Worm (Caenorhabditis elegans) whole organism, L3 larva: ENCODE results near the gene fbxc-19.

Experiments
- elt-2 ChIP-seq: sonication (generic microtip); optimal IDR thresholded peaks from 2 replicates; lab custom pipeline; 2016; ENCODE audit warnings: missing genetic modification reagents, mild to moderate bottlenecking, missing genetic modification characterization, missing compliant biosample characterization
- lin-15B ChIP-seq: fragments of 150-350 bp; optimal IDR thresholded peaks from 2 replicates; lab custom pipeline; 2014; ENCODE audit warnings: missing biosample characterization, missing genetic modification characterization

Gene fbxc-19

DNA sequence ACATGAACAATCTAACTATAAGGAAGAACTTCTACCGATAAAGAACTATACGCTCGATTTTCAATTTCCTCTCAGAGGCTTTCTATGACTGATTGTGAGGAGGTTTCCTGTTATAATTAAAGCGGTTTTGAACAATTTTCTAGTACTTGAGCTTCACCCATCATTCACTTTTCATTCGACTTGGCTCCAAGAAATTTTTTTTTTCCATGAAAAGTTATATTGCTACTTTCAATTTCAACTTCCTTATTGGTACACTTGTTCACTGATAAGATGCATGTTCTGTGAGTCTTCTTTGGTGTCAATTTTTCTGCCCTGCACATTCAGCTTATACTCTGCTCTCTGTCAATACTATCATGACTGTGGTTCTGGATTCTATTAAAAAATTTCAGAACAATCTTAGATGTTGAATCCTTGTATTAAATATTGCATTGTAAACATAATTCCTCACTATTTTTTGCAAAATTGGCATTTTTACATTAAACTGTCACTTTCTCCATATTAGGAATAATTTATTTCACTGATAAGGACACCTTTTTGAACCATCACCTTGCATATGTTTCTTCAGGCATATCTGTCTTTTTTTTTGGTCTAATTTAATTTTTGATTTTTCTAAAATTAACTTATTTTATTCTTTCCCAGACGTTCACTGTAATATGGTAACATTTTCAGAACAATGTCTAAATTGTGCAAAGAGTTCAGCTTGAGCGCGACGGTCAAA is 50.8 kb downstream of the fbxc-19 start, which contains the start of gene math-10:
math-10 (plus strand) TSS at position 668 of the 718 bp plus-strand sequence.
- TF ChIP-seq lin-15B (tag; lab: Kevin White, UChicago) (no peak), elt-2 (peak; percentile 71)
